Worm (Caenorhabditis elegans) whole organism, L4 larva: ENCODE measurements around the gene sri-47.

Experiments used
- D1046.2 ChIP-seq: fragments of 200-800 bp; sonication (Bioruptor generic); IDR thresholded peaks from 2 replicates; pipeline ENCODE4 v1.3.6; 2022; ENCODE audit warnings: missing genetic modification characterization, missing compliant biosample characterization
- F26F4.8 ChIP-seq: fragments of 200-800 bp; sonication (Bioruptor generic); conservative IDR thresholded peaks from 2 replicates; pipeline ENCODE4 v1.3.6; 2022; ENCODE audit warnings: missing genetic modification characterization, missing compliant biosample characterization
- F44E2.7 ChIP-seq: fragments of 200-800 bp; sonication (Bioruptor generic); IDR thresholded peaks from 2 replicates; pipeline ENCODE4 v2.1.2; 2022; ENCODE audit warnings: missing genetic modification characterization, missing compliant biosample characterization
- F49E8.2 ChIP-seq: sonication (generic microtip); optimal IDR thresholded peaks from 2 replicates; lab custom pipeline; 2016; ENCODE audit warnings: missing compliant biosample characterization, mild to moderate bottlenecking, missing genetic modification characterization, borderline replicate concordance
- Y75B8A.6 ChIP-seq: fragments of 200-800 bp; sonication (Bioruptor generic); IDR thresholded peaks from 2 replicates; pipeline ENCODE4 v1.3.6; 2022; ENCODE audit warnings: missing genetic modification reagents, missing genetic modification characterization, missing compliant biosample characterization
- ceh-20 ChIP-seq: fragments of 200-800 bp; sonication (Bioruptor generic); IDR thresholded peaks from 2 replicates; pipeline ENCODE4 v1.3.6; 2022; ENCODE audit warnings: missing genetic modification reagents, missing genetic modification characterization, missing compliant biosample characterization
- ceh-44 ChIP-seq: fragments of 200-800 bp; sonication (Bioruptor generic); IDR thresholded peaks from 2 replicates; pipeline ENCODE4 v1.3.6; 2022; ENCODE audit warnings: missing genetic modification reagents, missing genetic modification characterization, missing compliant biosample characterization
- cey-2 ChIP-seq: sonication (generic microtip); optimal IDR thresholded peaks from 3 replicates; lab custom pipeline; 2017; ENCODE audit warnings: missing genetic modification characterization, mild to moderate bottlenecking, missing compliant biosample characterization, antibody characterized with exemption, borderline replicate concordance; ENCODE audit not compliant: insufficient read depth
- daf-19 ChIP-seq: fragments of 200-800 bp; sonication (Bioruptor generic); conservative IDR thresholded peaks from 2 replicates; pipeline ENCODE4 v1.3.6; 2022; ENCODE audit warnings: missing genetic modification characterization, missing compliant biosample characterization
- dmd-8 ChIP-seq: fragments of 200-800 bp; sonication (Bioruptor generic); IDR thresholded peaks from 2 replicates; pipeline ENCODE4 v1.3.6; 2022; ENCODE audit warnings: missing genetic modification characterization, missing compliant biosample characterization
- dmd-9 ChIP-seq: fragments of 200-800 bp; sonication (Bioruptor generic); IDR thresholded peaks from 2 replicates; pipeline ENCODE4 v1.3.6; 2022; ENCODE audit warnings: missing genetic modification reagents, missing genetic modification characterization, missing compliant biosample characterization
- egl-43 ChIP-seq: fragments of 200-800 bp; sonication (Bioruptor generic); IDR thresholded peaks from 2 replicates; pipeline ENCODE4 v1.3.6; 2022; ENCODE audit warnings: missing genetic modification reagents, missing genetic modification characterization, missing compliant biosample characterization
- fkh-10 ChIP-seq: fragments of 150-350 bp; optimal IDR thresholded peaks from 2 replicates; lab custom pipeline; 2014; ENCODE audit warnings: missing biosample characterization, missing genetic modification reagents, missing genetic modification characterization
- hif-1 ChIP-seq, 2 experiments: sonication (generic microtip); optimal IDR thresholded peaks; 2 replicates each; lab custom pipeline; 2016 to 2017; ENCODE audit warnings: missing compliant biosample characterization in 2 of 2, missing genetic modification characterization in 2 of 2, missing genetic modification reagents in 2 of 2, missing genotype in 2 of 2, mild to moderate bottlenecking in 1 of 2
- hlh-11 ChIP-seq: fragments of 200-800 bp; sonication (Bioruptor generic); optimal IDR thresholded peaks from 2 replicates; lab custom pipeline; 2018; ENCODE audit warnings: mild to moderate bottlenecking, missing genetic modification characterization, missing compliant biosample characterization
- hlh-30 ChIP-seq: sonication (generic microtip); optimal IDR thresholded peaks from 2 replicates; lab custom pipeline; 2017; ENCODE audit warnings: antibody characterized with exemption, mild to moderate bottlenecking, missing genetic modification characterization, missing compliant biosample characterization; ENCODE audit not compliant: insufficient read depth
- hmg-1.1 ChIP-seq: fragments of 200-800 bp; sonication (Bioruptor generic); IDR thresholded peaks from 2 replicates; pipeline ENCODE4 v1.3.6; 2022; ENCODE audit warnings: missing genetic modification reagents, missing genetic modification characterization, missing compliant biosample characterization
- lin-1 ChIP-seq: fragments of 200-800 bp; sonication (Bioruptor generic); IDR thresholded peaks from 2 replicates; pipeline ENCODE4 v1.3.6; 2022; ENCODE audit warnings: missing genetic modification reagents, missing genetic modification characterization, missing compliant biosample characterization
- lin-13 ChIP-seq: fragments of 150-350 bp; optimal IDR thresholded peaks from 2 replicates; lab custom pipeline; 2014; ENCODE audit warnings: missing biosample characterization, missing genetic modification reagents, missing genetic modification characterization
- lin-29 ChIP-seq: fragments of 200-800 bp; sonication (Bioruptor generic); IDR thresholded peaks from 2 replicates; pipeline ENCODE4 v1.3.6; 2022; ENCODE audit warnings: missing genetic modification reagents, missing genetic modification characterization, missing compliant biosample characterization
- lin-38 ChIP-seq: fragments of 200-800 bp; sonication (Bioruptor generic); IDR thresholded peaks from 2 replicates; pipeline ENCODE4 v1.3.6; 2022; ENCODE audit warnings: missing genetic modification reagents, missing genetic modification characterization, missing compliant biosample characterization
- lin-39 ChIP-seq: fragments of 150-350 bp; optimal IDR thresholded peaks from 2 replicates; lab custom pipeline; 2014; ENCODE audit warnings: missing biosample characterization, missing genetic modification reagents, missing genetic modification characterization
- lir-3 ChIP-seq: sonication (generic microtip); optimal IDR thresholded peaks from 2 replicates; lab custom pipeline; 2016; ENCODE audit warnings: mild to moderate bottlenecking, missing genetic modification characterization, missing compliant biosample characterization
- mes-2 ChIP-seq: sonication (generic microtip); optimal IDR thresholded peaks from 2 replicates; lab custom pipeline; 2016; ENCODE audit warnings: missing genotype, mild to moderate bottlenecking, missing genetic modification characterization, missing compliant biosample characterization; ENCODE audit not compliant: poor library complexity, severe bottlenecking
- mxl-2 ChIP-seq: fragments of 200-800 bp; sonication (Bioruptor generic); conservative IDR thresholded peaks from 2 replicates; pipeline ENCODE4 v1.3.6; 2022; ENCODE audit warnings: missing genetic modification reagents, missing genetic modification characterization, missing compliant biosample characterization
- nhr-10 ChIP-seq: fragments of 150-350 bp; optimal IDR thresholded peaks from 2 replicates; lab custom pipeline; 2014; ENCODE audit warnings: missing biosample characterization, missing genetic modification characterization
- nhr-102 ChIP-seq: sonication (generic microtip); optimal IDR thresholded peaks from 2 replicates; lab custom pipeline; 2016; ENCODE audit warnings: mild to moderate bottlenecking, missing genetic modification characterization, moderate library complexity, missing compliant biosample characterization
- nhr-48 ChIP-seq: sonication (generic microtip); optimal IDR thresholded peaks from 2 replicates; lab custom pipeline; 2016; ENCODE audit warnings: mild to moderate bottlenecking, missing genetic modification characterization, missing compliant biosample characterization
- nhr-77 ChIP-seq: fragments of 150-350 bp; optimal IDR thresholded peaks from 2 replicates; lab custom pipeline; 2014; ENCODE audit warnings: missing biosample characterization, missing genetic modification characterization
- pha-4 ChIP-seq, 2 experiments: fragments of 150-350 bp in 1 of 2; fragments of 200-800 bp in 1 of 2; sonication (Bioruptor generic) in 1 of 2; IDR thresholded peaks in 1 of 2; optimal IDR thresholded peaks in 1 of 2; 2 replicates each; pipeline versions ENCODE4 v1.3.6 to Lab custom; 2014 to 2022; ENCODE audit warnings: missing genetic modification characterization in 2 of 2, missing genetic modification reagents in 2 of 2, missing biosample characterization in 1 of 2, missing compliant biosample characterization in 1 of 2
- rbr-2 ChIP-seq: sonication (generic microtip); optimal IDR thresholded peaks from 2 replicates; lab custom pipeline; 2016; ENCODE audit warnings: missing genotype, missing genetic modification characterization, missing compliant biosample characterization
- saeg-2 ChIP-seq: fragments of 200-800 bp; sonication (Bioruptor generic); IDR thresholded peaks from 2 replicates; pipeline ENCODE4 v1.3.6; 2022; ENCODE audit warnings: missing genetic modification reagents, missing genetic modification characterization, missing compliant biosample characterization
- skn-1 ChIP-seq: fragments of 150-350 bp; optimal IDR thresholded peaks from 2 replicates; lab custom pipeline; 2014; ENCODE audit warnings: missing biosample characterization, missing genetic modification characterization
- snpc-4 ChIP-seq: fragments of 150-350 bp; optimal IDR thresholded peaks from 2 replicates; lab custom pipeline; 2014; ENCODE audit warnings: missing biosample characterization, missing genetic modification characterization
- spr-1 ChIP-seq: sonication (generic microtip); optimal IDR thresholded peaks from 2 replicates; lab custom pipeline; 2016; ENCODE audit warnings: mild to moderate bottlenecking, missing genetic modification characterization, missing compliant biosample characterization
- spr-3 ChIP-seq: fragments of 200-800 bp; sonication (Bioruptor generic); optimal IDR thresholded peaks from 2 replicates; lab custom pipeline; 2018; ENCODE audit warnings: mild to moderate bottlenecking, missing genetic modification characterization, missing compliant biosample characterization
- unc-62 ChIP-seq, 3 experiments: fragments of 150-350 bp in 1 of 3; sonication (generic microtip); optimal IDR thresholded peaks in 2 of 3; peaks in 1 of 3; 1 replicate in 1 of 3; 2 replicates in 2 of 3; lab custom pipeline; 2014 to 2017; ENCODE audit warnings: missing biosample characterization in 3 of 3, missing genetic modification characterization in 3 of 3, missing genetic modification reagents in 3 of 3, missing genotype in 1 of 3
- zip-2 ChIP-seq: fragments of 150-350 bp; optimal IDR thresholded peaks from 2 replicates; lab custom pipeline; 2014; ENCODE audit warnings: missing biosample characterization, missing genetic modification characterization
- ztf-7 ChIP-seq: fragments of 150-350 bp; optimal IDR thresholded peaks from 2 replicates; lab custom pipeline; 2014; ENCODE audit warnings: missing biosample characterization, missing genetic modification characterization

sri-47 gene

DNA sequence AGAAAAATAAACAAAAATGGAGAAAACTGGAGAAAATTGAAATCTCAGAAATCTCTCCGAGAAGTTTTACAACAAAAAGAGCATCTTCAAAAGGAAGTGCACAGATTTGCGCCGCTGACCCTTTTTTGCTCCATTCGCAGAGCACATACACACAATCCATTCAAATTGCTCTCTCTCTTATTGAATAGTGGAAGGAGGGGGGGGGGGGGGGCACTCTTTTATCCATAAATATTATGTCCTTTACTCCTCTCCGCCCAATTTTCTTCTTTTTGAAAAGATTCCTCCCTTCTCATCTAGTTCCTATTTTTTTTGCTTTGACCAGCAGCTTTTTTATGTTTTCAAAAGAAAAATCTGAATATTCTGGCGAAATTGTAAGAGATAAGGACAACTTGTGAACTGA is 38.4 kb downstream of the sri-47 start:
- no peak for TF ChIP-seq spr-1
- no peak for TF ChIP-seq rbr-2
- no peak for TF ChIP-seq dmd-9
- TF ChIP-seq lin-29 = no peak
- no peak for TF ChIP-seq spr-3 (GFP tag; lab: Kevin White, UChicago)
- TF ChIP-seq fkh-10 (GFP tag; lab: Kevin White, UChicago) = peak; percentile 40

DNA sequence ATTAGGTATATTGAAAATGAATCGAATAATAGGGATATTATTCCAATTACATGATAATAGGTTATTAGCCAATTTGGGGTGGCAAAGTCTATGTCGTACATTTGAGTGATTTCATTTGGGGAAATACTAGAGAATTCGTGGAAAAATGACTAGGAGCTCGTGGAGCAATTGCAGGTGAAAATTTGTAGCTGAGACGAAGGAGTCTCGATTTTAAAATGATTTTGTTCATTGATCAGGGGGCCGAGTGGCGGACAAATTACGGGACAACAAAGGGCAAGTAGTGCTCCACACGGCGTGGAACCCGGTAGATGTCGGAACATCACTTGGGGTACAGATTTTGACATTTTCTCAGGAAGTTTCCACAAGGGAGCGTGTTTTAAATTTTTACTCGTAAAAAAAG is 41.7 kb downstream of the sri-47 start, which contains the start of gene sri-62:
Gene sri-62 (minus strand): TSS at position 101 of the 400 bp plus-strand sequence.
- TF ChIP-seq fkh-10 (GFP tag; lab: Kevin White, UChicago) = no peak
- no peak for TF ChIP-seq daf-19 (GFP tag; lab: Robert Waterston, UW)
- TF ChIP-seq unc-62 (GFP tag; optimal IDR thresholded peaks at IDR 0.05 in 1 of 2; lab: Kevin White, UChicago) = no peak
- no peak for TF ChIP-seq unc-62 (tag; optimal IDR thresholded peaks at IDR 0.05; lab: Kevin White, UChicago)
- TF ChIP-seq dmd-9 = no peak
- TF ChIP-seq pha-4 (GFP tag; IDR thresholded peaks at IDR 0.05; lab: Robert Waterston, UW) = no peak
- TF ChIP-seq pha-4 (tag; optimal IDR thresholded peaks at IDR 0.05; lab: Kevin White, UChicago) = no peak
- no peak for TF ChIP-seq egl-43 (GFP tag; lab: Robert Waterston, UW)
- TF ChIP-seq, all 104 proteins: peak for 0

DNA sequence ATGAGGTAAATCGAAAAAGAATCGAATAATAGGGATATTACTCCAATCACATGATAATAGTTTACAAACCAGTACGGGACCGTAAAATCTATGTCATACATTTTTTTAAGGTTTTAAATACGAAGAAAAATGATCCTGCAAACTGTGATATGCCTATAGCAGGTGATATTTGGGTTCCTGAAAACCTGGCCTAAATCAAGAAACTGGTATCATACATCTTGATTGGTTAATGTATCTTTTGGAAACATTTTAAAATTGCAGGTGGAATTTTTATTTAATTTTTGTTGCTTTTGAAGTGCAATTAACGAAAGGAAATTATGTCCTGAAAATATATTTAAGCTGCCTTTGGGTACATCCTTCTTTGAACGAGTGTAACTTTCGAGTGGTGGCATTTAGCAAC is 43.5 kb downstream of the sri-47 start, which contains the start of gene sri-61:
Gene sri-61 (minus strand): TSS at position 101 of the 400 bp plus-strand sequence.
- TF ChIP-seq lin-29 (no peak), unc-62 (GFP tag; optimal IDR thresholded peaks at IDR 0.05 in 1 of 2; lab: Kevin White, UChicago) (peak in 1 of 2 experiments; percentile 25), unc-62 (tag; optimal IDR thresholded peaks at IDR 0.05; lab: Kevin White, UChicago) (no peak)
- TF ChIP-seq, all 104 proteins: peak for 1

DNA sequence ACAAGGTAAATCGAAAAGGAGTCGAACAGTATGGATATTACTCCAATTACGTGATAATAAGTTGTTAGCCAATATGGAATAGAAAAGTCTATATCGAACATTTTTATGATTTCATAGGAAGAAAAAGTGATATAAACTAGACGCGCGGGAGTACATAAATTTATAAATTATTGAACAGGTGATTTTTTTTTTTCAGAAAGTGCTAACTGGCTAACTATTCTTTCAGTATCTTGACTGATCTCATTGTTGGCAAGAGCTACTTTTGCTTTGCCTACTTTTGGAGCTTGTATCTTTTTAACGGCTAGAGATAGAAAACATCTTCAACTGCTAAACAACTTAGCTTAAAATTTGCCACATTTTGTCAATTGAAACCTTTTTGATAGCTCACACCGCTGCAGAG is 46.1 kb downstream of the sri-47 start, which contains the start of gene sri-60:
Gene sri-60 (minus strand): TSS at position 101 of the 400 bp plus-strand sequence.
- TF ChIP-seq nhr-102 (tag; lab: Kevin White, UChicago) = no peak
- TF ChIP-seq snpc-4 (tag; lab: Kevin White, UChicago) = no peak
- TF ChIP-seq F49E8.2 (tag; lab: Kevin White, UChicago) = no peak
- TF ChIP-seq hif-1 (tag; optimal IDR thresholded peaks at IDR 0.05; lab: Kevin White, UChicago) = no peak

DNA sequence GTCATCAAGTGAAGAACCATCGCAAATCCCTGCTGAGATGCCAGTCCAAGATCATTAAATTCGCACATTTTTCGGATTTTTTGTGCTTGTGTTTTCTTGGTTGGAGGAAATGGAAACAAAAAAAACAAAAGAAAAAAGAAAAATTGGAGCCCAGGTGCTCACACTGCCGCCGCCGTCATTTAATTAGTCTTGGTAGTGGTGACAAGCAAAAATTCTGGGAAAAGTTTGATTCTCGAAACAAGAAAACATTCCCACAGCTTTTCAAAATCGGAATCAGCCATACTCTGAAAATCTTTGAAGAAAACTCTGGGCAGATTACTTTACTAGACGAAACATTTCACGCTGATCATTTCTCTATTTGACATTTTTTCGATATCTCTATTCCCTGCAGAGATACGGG is 48.5 kb downstream of the sri-47 start, which contains the start of gene srh-128:
Gene srh-128 (minus strand): TSS at position 101 of the 400 bp plus-strand sequence.
- TF ChIP-seq hmg-1.1 (no peak), ztf-7 (no peak), lir-3 (tag; lab: Kevin White, UChicago) (no peak), nhr-102 (tag; lab: Kevin White, UChicago) (no peak)

ce11 chrII:2707872-2708271 is 51.2 kb downstream of the sri-47 start, which contains the start of gene Y47G7B.2:
Gene Y47G7B.2 (minus strand): TSS chrII:2708014.
- TF ChIP-seq nhr-48 (tag; lab: Kevin White, UChicago) (no peak), spr-3 (GFP tag; lab: Kevin White, UChicago) (no peak), cey-2 (tag; lab: Kevin White, UChicago) (no peak), D1046.2 (GFP tag; lab: Robert Waterston, UW) (no peak), Y75B8A.6 (GFP tag; lab: Robert Waterston, UW) (no peak), mes-2 (tag; lab: Kevin White, UChicago) (peak; percentile 45), ceh-44 (GFP tag; lab: Robert Waterston, UW) (no peak), nhr-77 (tag; lab: Kevin White, UChicago) (no peak), lin-38 (GFP tag; lab: Robert Waterston, UW) (no peak), saeg-2 (GFP tag; lab: Robert Waterston, UW) (no peak), ztf-7 (no peak), hlh-30 (tag; lab: Kevin White, UChicago) (peak; percentile 49), lin-39 (tag; lab: Kevin White, UChicago) (no peak), lin-13 (GFP tag; lab: Kevin White, UChicago) (no peak), zip-2 (tag; lab: Kevin White, UChicago) (no peak), dmd-8 (GFP tag; lab: Robert Waterston, UW) (no peak), lin-1 (GFP tag; lab: Robert Waterston, UW) (no peak), mxl-2 (GFP tag; lab: Robert Waterston, UW) (no peak), F26F4.8 (GFP tag; lab: Robert Waterston, UW) (no peak), nhr-10 (tag; lab: Kevin White, UChicago) (no peak), skn-1 (tag; lab: Kevin White, UChicago) (no peak), daf-19 (GFP tag; lab: Robert Waterston, UW) (no peak), ceh-20 (GFP tag; lab: Robert Waterston, UW) (no peak), hlh-11 (peak; percentile 25), F44E2.7 (GFP tag; lab: Robert Waterston, UW) (no peak)
